Fruit fly (Drosophila melanogaster): Measurements from ENCODE around the gene nebu.
A peak's percentile ranks its signal among the peaks of the same experiment; 100 is the strongest.

Gene nebu

DNA sequence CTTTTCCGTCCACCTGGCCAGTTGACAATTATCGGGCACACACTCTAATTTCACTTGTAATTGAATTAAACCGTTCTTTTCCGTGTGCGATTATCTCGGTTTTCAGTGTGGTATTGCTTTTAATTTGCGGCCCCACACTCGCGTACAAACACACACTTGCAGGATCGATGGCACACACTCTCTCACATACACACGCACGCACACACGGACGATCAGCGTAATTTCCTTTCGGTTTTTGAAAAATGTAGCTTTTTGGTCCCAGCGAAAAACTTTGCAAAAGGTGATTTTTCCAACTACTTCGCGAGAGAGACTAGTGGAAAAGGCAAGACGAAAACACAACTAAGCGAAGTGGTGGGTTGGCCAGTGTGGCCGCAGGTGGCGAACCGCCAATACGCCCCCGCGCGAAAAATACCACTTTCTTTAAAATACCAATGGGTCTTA is 38.2 kb downstream of the nebu start, which contains the start of gene Atg1 (continued):
- TF ChIP-seq CG12219 (GFP tag; optimal IDR thresholded peaks at IDR 0.05) (no peak), CG10366 (GFP tag; IDR thresholded peaks at IDR 0.05) (no peak), CG10959 (GFP tag; IDR thresholded peaks at IDR 0.05) (no peak), gfzf (GFP tag; optimal IDR thresholded peaks at IDR 0.05) (peak; percentile 74), CG14667 (GFP tag; IDR thresholded peaks at IDR 0.05) (no peak), Sry-β (GFP tag; optimal IDR thresholded peaks at IDR 0.05) (no peak), bsh (GFP tag; optimal IDR thresholded peaks at IDR 0.05) (no peak), eve (GFP tag; optimal IDR thresholded peaks at IDR 0.05) (no peak), ham (GFP tag; IDR thresholded peaks at IDR 0.05) (no peak), CG5180 (GFP tag; optimal IDR thresholded peaks at IDR 0.05) (no peak), Ravus (GFP tag; IDR thresholded peaks at IDR 0.05) (no peak), CG4820 (GFP tag; optimal IDR thresholded peaks at IDR 0.05) (no peak), sens-2 (GFP tag; IDR thresholded peaks at IDR 0.05) (no peak), bigmax (GFP tag; optimal IDR thresholded peaks at IDR 0.05) (no peak), Dip2 (GFP tag; IDR thresholded peaks at IDR 0.05) (no peak), nerfin-2 (GFP tag; IDR thresholded peaks at IDR 0.05; ENCODE audit: partially characterized antibody) (peak; percentile 19; the same call in 1 of the 2 replicates), CG14860 (GFP tag; IDR thresholded peaks at IDR 0.05; ENCODE audit: partially characterized antibody) (no peak), Fer2 (tag; optimal IDR thresholded peaks at IDR 0.05) (no peak), ranshi (GFP tag; IDR thresholded peaks at IDR 0.05) (0 out of 2 replicates have a peak, but pooled peaks have one; percentile 10), dmrt99B (tag; optimal IDR thresholded peaks at IDR 0.05) (no peak), Nf-YA (GFP tag; IDR thresholded peaks at IDR 0.05) (no peak), ap (GFP tag; IDR thresholded peaks at IDR 0.05) (no peak), Hand (GFP tag; optimal IDR thresholded peaks at IDR 0.05) (peak; percentile 27), Gsc (GFP tag; IDR thresholded peaks at IDR 0.05) (no peak), pan (optimal IDR thresholded peaks at IDR 0.05) (no peak), pan (GFP tag; optimal IDR thresholded peaks at IDR 0.05 in 1 of 2, IDR thresholded peaks at IDR 0.05 in 1 of 2) (no peak), CG7556 (GFP tag; optimal IDR thresholded peaks at IDR 0.05) (no peak), crc (GFP tag; optimal IDR thresholded peaks at IDR 0.05) (no peak), PHDP (tag; optimal IDR thresholded peaks at IDR 0.05) (no peak), CG15269 (tag; optimal IDR thresholded peaks at IDR 0.05) (no peak), Aef1 (GFP tag; IDR thresholded peaks at IDR 0.05) (no peak), dmrt11E (tag; optimal IDR thresholded peaks at IDR 0.05) (no peak), C15 (GFP tag; IDR thresholded peaks at IDR 0.05) (no peak), CG33213 (GFP tag; optimal IDR thresholded peaks at IDR 0.05) (no peak), CG18599 (GFP tag; optimal IDR thresholded peaks at IDR 0.05) (peak; percentile 26), nau (GFP tag; optimal IDR thresholded peaks at IDR 0.05) (no peak), CG17361 (GFP tag; IDR thresholded peaks at IDR 0.05) (no peak), CG10431 (GFP tag; optimal IDR thresholded peaks at IDR 0.05) (no peak), ci (GFP tag; IDR thresholded peaks at IDR 0.05) (peak; percentile 33; the same call in 1 of the 3 replicates), HLH3B (GFP tag; IDR thresholded peaks at IDR 0.05) (no peak), CG2120 (GFP tag; optimal IDR thresholded peaks at IDR 0.05) (no peak), dan (GFP tag; IDR thresholded peaks at IDR 0.05) (no peak), Eip74EF (GFP tag; optimal IDR thresholded peaks at IDR 0.05) (peak in 1 of 2 experiments; percentile 18), ftz-f1 (GFP tag; optimal IDR thresholded peaks at IDR 0.05) (no peak), CG31441 (GFP tag; IDR thresholded peaks at IDR 0.05) (no peak; the same call in 1 of the 2 replicates), Pdp1 (GFP tag; optimal IDR thresholded peaks at IDR 0.05) (no peak), so (GFP tag; IDR thresholded peaks at IDR 0.05) (0 out of 3 replicates have a peak, but pooled peaks have one; percentile 42), chif (GFP tag; optimal IDR thresholded peaks at IDR 0.05) (no peak), CG3995 (GFP tag; optimal IDR thresholded peaks at IDR 0.05) (peak; percentile 6), Bdp1 (GFP tag; optimal IDR thresholded peaks at IDR 0.05) (no peak), CG2875 (GFP tag; optimal IDR thresholded peaks at IDR 0.05) (no peak)
